Worm (Caenorhabditis elegans): ENCODE measurements around the gene vit-2.

The vit-2 gene

DNA sequence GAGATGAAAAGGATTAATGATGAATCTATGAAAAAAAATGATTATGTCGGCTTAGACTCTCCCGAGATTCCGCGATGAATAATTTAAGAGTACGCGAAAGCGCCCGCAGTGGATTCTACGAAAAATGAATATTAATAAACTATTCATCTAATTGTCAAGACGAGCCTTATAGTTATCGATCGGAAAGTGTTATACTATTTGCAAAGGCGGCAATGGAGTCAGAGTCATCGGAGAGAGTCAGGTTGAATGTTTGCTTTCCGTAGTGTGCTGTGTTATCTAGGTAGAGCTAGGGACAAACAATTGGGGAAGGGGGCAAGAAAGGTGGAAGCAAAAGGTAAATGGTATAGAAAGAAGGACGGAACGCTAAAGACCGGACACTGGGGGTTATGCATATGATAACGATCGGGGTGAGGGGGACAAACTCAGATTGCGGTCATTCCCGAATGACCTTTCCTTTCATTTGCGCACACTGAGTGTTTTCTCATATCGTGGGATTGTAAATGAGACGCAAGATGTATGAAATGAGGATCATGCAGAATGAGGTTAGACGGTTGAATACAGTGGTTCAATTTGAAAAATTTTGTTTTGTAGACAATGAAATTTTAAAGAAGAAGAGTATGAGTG lies 22.1 kb downstream of the vit-2 start:
- no peak for TF ChIP-seq ztf-11 (tag; optimal IDR thresholded peaks at IDR 0.05)
- no peak for TF ChIP-seq nhr-10 (tag; optimal IDR thresholded peaks at IDR 0.05)
- TF ChIP-seq snpc-4 (tag; optimal IDR thresholded peaks at IDR 0.05): no peak
- no peak for TF ChIP-seq lsy-2 (tag; optimal IDR thresholded peaks at IDR 0.05)
- TF ChIP-seq unc-55 (GFP tag; optimal IDR thresholded peaks at IDR 0.05): no peak
- no peak for TF ChIP-seq sma-9 (GFP tag; optimal IDR thresholded peaks at IDR 0.05)
- TF ChIP-seq sma-9 (tag; optimal IDR thresholded peaks at IDR 0.05): no peak
- TF ChIP-seq lin-39 (tag; optimal IDR thresholded peaks at IDR 0.05): no peak
- TF ChIP-seq aly-2 (tag; optimal IDR thresholded peaks at IDR 0.05): no peak
- peak; percentile 77 for TF ChIP-seq ceh-16 (tag; optimal IDR thresholded peaks at IDR 0.05)
- no peak for TF ChIP-seq ztf-1 (GFP tag; conservative IDR thresholded peaks at IDR 0.05)
- no peak for TF ChIP-seq nhr-6 (tag; optimal IDR thresholded peaks at IDR 0.05)
- TF ChIP-seq nhr-237 (tag; optimal IDR thresholded peaks at IDR 0.05): no peak
- TF ChIP-seq nhr-129 (tag; optimal IDR thresholded peaks at IDR 0.05): peak; percentile 51
- no peak for TF ChIP-seq nhr-21 (tag; optimal IDR thresholded peaks at IDR 0.05)
- TF ChIP-seq crh-2 (tag; optimal IDR thresholded peaks at IDR 0.05): no peak
- no peak for TF ChIP-seq skn-1 (tag; optimal IDR thresholded peaks at IDR 0.05)
- TF ChIP-seq nhr-77 (tag; optimal IDR thresholded peaks at IDR 0.05): no peak
- peak; percentile 48 for TF ChIP-seq fos-1 (tag; optimal IDR thresholded peaks at IDR 0.05)
- TF ChIP-seq R02D3.7 (tag; optimal IDR thresholded peaks at IDR 0.05): no peak
- peak; percentile 35 for TF ChIP-seq F13H6.1 (tag; optimal IDR thresholded peaks at IDR 0.05)
- no peak for TF ChIP-seq mdl-1 (tag; optimal IDR thresholded peaks at IDR 0.05)
- TF ChIP-seq mab-5 (tag; optimal IDR thresholded peaks at IDR 0.05): no peak
- no peak for TF ChIP-seq egl-27 (tag; optimal IDR thresholded peaks at IDR 0.05)
- TF ChIP-seq C34F6.9 (tag; optimal IDR thresholded peaks at IDR 0.05): no peak
- no peak for TF ChIP-seq lin-11 (tag; optimal IDR thresholded peaks at IDR 0.05)
- no peak for TF ChIP-seq dmd-4 (tag; optimal IDR thresholded peaks at IDR 0.05)
- TF ChIP-seq elt-3 (tag; optimal IDR thresholded peaks at IDR 0.05): no peak
- TF ChIP-seq sma-3 (GFP tag; optimal IDR thresholded peaks at IDR 0.05): no peak

DNA sequence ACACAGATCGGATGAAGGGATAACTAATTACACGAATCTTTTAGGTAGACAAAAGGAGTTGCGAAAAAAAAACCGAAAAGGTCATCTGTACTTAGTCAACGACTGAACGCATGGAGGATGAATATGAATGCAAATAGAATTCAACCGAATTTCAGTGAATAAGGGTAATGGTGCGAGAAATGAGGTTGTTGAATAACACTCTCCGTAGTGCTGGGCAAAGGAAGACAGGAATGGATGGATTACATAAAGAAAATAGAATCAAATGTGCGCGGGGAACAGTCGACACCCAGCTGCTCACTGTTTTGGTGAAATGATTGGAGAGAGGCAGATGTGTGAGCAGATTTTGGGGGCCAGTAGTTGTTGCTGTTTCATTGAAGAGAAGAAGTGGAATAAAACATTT lies 23.4 kb downstream of the vit-2 start:
- TF ChIP-seq ceh-82 (tag; optimal IDR thresholded peaks at IDR 0.05) (no peak), lin-11 (tag; optimal IDR thresholded peaks at IDR 0.05) (no peak), zag-1 (tag; optimal IDR thresholded peaks at IDR 0.05) (no peak)

DNA sequence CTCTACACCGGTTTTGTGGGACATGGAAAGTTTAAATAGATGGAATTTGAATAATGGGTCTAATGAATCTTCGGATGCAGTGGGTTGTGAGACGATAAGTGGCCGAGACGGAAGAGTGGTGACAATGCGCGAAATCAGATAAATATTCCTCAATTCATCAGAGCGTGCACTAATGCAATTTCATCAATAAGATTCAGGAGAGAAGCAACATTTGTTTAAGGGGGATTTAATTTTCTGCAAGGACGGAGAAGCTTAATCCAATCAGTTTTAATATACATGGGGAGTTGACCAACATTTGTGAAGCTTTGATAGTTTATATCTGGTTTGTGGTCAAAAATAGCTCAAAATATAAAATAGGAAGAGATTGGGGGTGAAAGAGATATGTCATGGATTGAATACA lies 28.6 kb downstream of the vit-2 start:
- no peak for TF ChIP-seq lin-11 (tag; optimal IDR thresholded peaks at IDR 0.05)
- peak; percentile 20 for TF ChIP-seq sma-9 (GFP tag; optimal IDR thresholded peaks at IDR 0.05)
- no peak for TF ChIP-seq sma-9 (tag; optimal IDR thresholded peaks at IDR 0.05)
- TF ChIP-seq nhr-21 (tag; optimal IDR thresholded peaks at IDR 0.05): no peak

DNA sequence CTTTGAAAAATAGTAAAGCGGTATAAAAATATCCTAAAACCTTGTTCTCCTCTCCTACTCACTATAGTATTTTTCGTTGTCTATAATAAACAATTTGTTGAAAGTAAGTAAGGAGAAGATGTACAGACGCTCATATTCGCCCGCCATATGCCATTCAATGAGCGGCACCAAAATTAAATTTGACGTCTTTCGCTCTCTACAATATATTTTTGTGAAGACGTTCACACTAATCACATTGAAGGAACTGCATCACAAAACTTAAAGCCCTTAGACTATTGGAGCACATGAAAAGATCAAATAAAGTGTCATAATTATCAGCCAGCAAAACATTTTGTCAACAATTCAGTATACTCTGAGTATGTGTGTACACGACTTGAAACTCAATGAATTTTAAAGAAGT lies 30.9 kb downstream of the vit-2 start:
- no peak for TF ChIP-seq sma-3 (GFP tag; optimal IDR thresholded peaks at IDR 0.05)
- no peak for TF ChIP-seq peb-1 (tag; optimal IDR thresholded peaks at IDR 0.05)
- TF ChIP-seq lin-39 (tag; optimal IDR thresholded peaks at IDR 0.05): no peak
- no peak for TF ChIP-seq unc-39 (tag; optimal IDR thresholded peaks at IDR 0.05)

DNA sequence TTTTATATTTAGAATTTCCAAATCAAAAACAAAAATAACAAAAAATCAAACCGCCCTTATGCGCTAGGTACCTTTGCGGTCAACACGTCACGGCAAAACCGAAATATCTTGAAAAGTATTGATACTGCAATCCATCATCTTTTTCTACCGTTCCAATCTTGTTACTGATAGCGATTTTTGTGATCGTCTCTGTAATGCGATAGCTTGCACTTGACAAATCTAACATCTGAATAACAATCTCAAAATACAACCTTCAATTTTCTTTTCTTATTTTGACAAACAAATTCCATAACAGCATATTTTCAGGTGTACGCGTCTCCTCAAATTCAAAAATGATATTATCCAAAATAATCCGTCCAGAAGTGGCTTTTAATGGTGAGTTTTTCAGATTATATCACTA lies 33.1 kb downstream of the vit-2 start, which contains the start of gene tbc-7:
Gene tbc-7, plus strand, starts transcription at position 301 of the 400 bp plus-strand sequence.
- TF ChIP-seq unc-55 (GFP tag; optimal IDR thresholded peaks at IDR 0.05): no peak
- TF ChIP-seq aly-2 (tag; optimal IDR thresholded peaks at IDR 0.05): no peak
- TF ChIP-seq R02D3.7 (tag; optimal IDR thresholded peaks at IDR 0.05): no peak
- no peak for TF ChIP-seq nhr-21 (tag; optimal IDR thresholded peaks at IDR 0.05)
- no peak for TF ChIP-seq elt-1 (tag; optimal IDR thresholded peaks at IDR 0.05)
- TF ChIP-seq alr-1 (tag; optimal IDR thresholded peaks at IDR 0.05): no peak
- TF ChIP-seq dmd-4 (tag; optimal IDR thresholded peaks at IDR 0.05): no peak
- TF ChIP-seq lin-39 (tag; optimal IDR thresholded peaks at IDR 0.05): no peak
- no peak for TF ChIP-seq peb-1 (tag; optimal IDR thresholded peaks at IDR 0.05)
- no peak for TF ChIP-seq unc-39 (tag; optimal IDR thresholded peaks at IDR 0.05)
- TF ChIP-seq snpc-4 (tag; optimal IDR thresholded peaks at IDR 0.05): no peak
- TF ChIP-seq nhr-25 (tag; optimal IDR thresholded peaks at IDR 0.05): no peak
- no peak for TF ChIP-seq crh-2 (tag; optimal IDR thresholded peaks at IDR 0.05)
- no peak for TF ChIP-seq nhr-23 (tag; optimal IDR thresholded peaks at IDR 0.05)
- no peak for TF ChIP-seq nhr-77 (tag; optimal IDR thresholded peaks at IDR 0.05)
- no peak for TF ChIP-seq nhr-11 (tag; optimal IDR thresholded peaks at IDR 0.05)

All from whole organism, L2 larva.